Worm (Caenorhabditis elegans): ENCODE data around the gene msp-76.

The msp-76 gene

ce11 chrIV:9669969-9670368 lies 18.8 kb upstream of the msp-76 start (continued):
- no peak for TF ChIP-seq nhr-76 (tag; optimal IDR thresholded peaks at IDR 0.05)
- TF ChIP-seq ceh-28 (tag; optimal IDR thresholded peaks at IDR 0.05) = peak; percentile 37
- no peak for TF ChIP-seq nhr-12 (tag; optimal IDR thresholded peaks at IDR 0.05)
- TF ChIP-seq eor-1 (tag; optimal IDR thresholded peaks at IDR 0.05) = no peak
- no peak for TF ChIP-seq zag-1 (tag; optimal IDR thresholded peaks at IDR 0.05)
- TF ChIP-seq fkh-2 (tag; optimal IDR thresholded peaks at IDR 0.05) = no peak
- TF ChIP-seq pha-4 (tag; optimal IDR thresholded peaks at IDR 0.05) = no peak
- no peak for TF ChIP-seq nhr-237 (tag; optimal IDR thresholded peaks at IDR 0.05)
- no peak for TF ChIP-seq egl-27 (tag; optimal IDR thresholded peaks at IDR 0.05)
- TF ChIP-seq pqm-1 (tag; optimal IDR thresholded peaks at IDR 0.05) = no peak
- TF ChIP-seq nhr-77 (tag; optimal IDR thresholded peaks at IDR 0.05) = no peak
- TF ChIP-seq mdl-1 (tag; optimal IDR thresholded peaks at IDR 0.05) = peak; percentile 64
- TF ChIP-seq daf-12 (tag; optimal IDR thresholded peaks at IDR 0.05) = no peak
- TF ChIP-seq unc-39 (tag; optimal IDR thresholded peaks at IDR 0.05) = no peak
- TF ChIP-seq nhr-11 (tag; optimal IDR thresholded peaks at IDR 0.05) = no peak
- no peak for TF ChIP-seq jun-1 (tag; optimal IDR thresholded peaks at IDR 0.05)
- peak; percentile 80 for TF ChIP-seq nhr-43 (tag; optimal IDR thresholded peaks at IDR 0.05; ENCODE audit: poor library complexity, severe bottlenecking)
- TF ChIP-seq skn-1 (tag; optimal IDR thresholded peaks at IDR 0.05) = no peak
- TF ChIP-seq fos-1 (tag; optimal IDR thresholded peaks at IDR 0.05) = no peak
- TF ChIP-seq nhr-28 (tag; optimal IDR thresholded peaks at IDR 0.05) = no peak
- no peak for TF ChIP-seq sea-2 (GFP tag; optimal IDR thresholded peaks at IDR 0.05)
- TF ChIP-seq nfya-1 (tag; optimal IDR thresholded peaks at IDR 0.05; ENCODE audit: insufficient read depth) = no peak
- peak; percentile 38 for TF ChIP-seq lsy-12 (tag; optimal IDR thresholded peaks at IDR 0.05)
- peak; percentile 39 for TF ChIP-seq ama-1 (optimal IDR thresholded peaks at IDR 0.05)
- TF ChIP-seq fkh-10 (GFP tag; optimal IDR thresholded peaks at IDR 0.05) = no peak
- no peak for TF ChIP-seq mml-1 (tag; optimal IDR thresholded peaks at IDR 0.05)

- TF ChIP-seq jun-1 (tag; optimal IDR thresholded peaks at IDR 0.05) = peak; percentile 62
- no peak for TF ChIP-seq sea-2 (GFP tag; optimal IDR thresholded peaks at IDR 0.05)
- no peak for TF ChIP-seq eor-1 (tag; optimal IDR thresholded peaks at IDR 0.05)
- no peak for TF ChIP-seq egl-5 (tag; optimal IDR thresholded peaks at IDR 0.05)
- peak; percentile 34 for TF ChIP-seq ztf-4 (tag; optimal IDR thresholded peaks at IDR 0.05)
- TF ChIP-seq elt-2 (tag; optimal IDR thresholded peaks at IDR 0.05) = peak; percentile 73
- peak; percentile 41 for TF ChIP-seq ama-1 (optimal IDR thresholded peaks at IDR 0.05)
- TF ChIP-seq nhr-43 (tag; optimal IDR thresholded peaks at IDR 0.05; ENCODE audit: poor library complexity, severe bottlenecking) = peak; percentile 11
- peak; percentile 76 for TF ChIP-seq pqm-1 (tag; optimal IDR thresholded peaks at IDR 0.05)
- TF ChIP-seq pha-4 (tag; optimal IDR thresholded peaks at IDR 0.05) = peak; percentile 97
- peak; percentile 43 for TF ChIP-seq nfya-1 (tag; optimal IDR thresholded peaks at IDR 0.05; ENCODE audit: insufficient read depth)
- TF ChIP-seq mdl-1 (tag; optimal IDR thresholded peaks at IDR 0.05) = peak; percentile 56
- TF ChIP-seq nhr-23 (tag; optimal IDR thresholded peaks at IDR 0.05) = no peak
- TF ChIP-seq nhr-25 (tag; optimal IDR thresholded peaks at IDR 0.05) = peak; percentile 34
Measured at ce11 chrIV:9671001-9671652, 17.7 kb upstream of the msp-76 start.

ce11 chrIV:9672434-9672833 lies 16.4 kb upstream of the msp-76 start:
- TF ChIP-seq fos-1 (tag; optimal IDR thresholded peaks at IDR 0.05) (no peak), ceh-16 (tag; optimal IDR thresholded peaks at IDR 0.05) (no peak), nfya-1 (tag; optimal IDR thresholded peaks at IDR 0.05; ENCODE audit: insufficient read depth) (no peak), ZK546.5 (tag; optimal IDR thresholded peaks at IDR 0.05) (no peak), sea-2 (GFP tag; optimal IDR thresholded peaks at IDR 0.05) (no peak), snpc-4 (tag; optimal IDR thresholded peaks at IDR 0.05) (no peak), nhr-76 (tag; optimal IDR thresholded peaks at IDR 0.05) (no peak), nhr-25 (tag; optimal IDR thresholded peaks at IDR 0.05) (peak; percentile 52), nhr-23 (tag; optimal IDR thresholded peaks at IDR 0.05) (peak; percentile 94), skn-1 (tag; optimal IDR thresholded peaks at IDR 0.05) (no peak), zag-1 (tag; optimal IDR thresholded peaks at IDR 0.05) (no peak), elt-3 (tag; optimal IDR thresholded peaks at IDR 0.05) (peak in 1 of 3 experiments; percentile 79), tbx-2 (tag; optimal IDR thresholded peaks at IDR 0.05) (no peak), nhr-43 (tag; optimal IDR thresholded peaks at IDR 0.05; ENCODE audit: poor library complexity, severe bottlenecking) (peak; percentile 88), nhr-12 (tag; optimal IDR thresholded peaks at IDR 0.05) (no peak), nhr-28 (tag; optimal IDR thresholded peaks at IDR 0.05) (no peak), ceh-28 (tag; optimal IDR thresholded peaks at IDR 0.05) (no peak)

Data from whole organism, L3 larva.